Worm (Caenorhabditis elegans): Measurements from ENCODE around the gene sti-1.

DNA sequence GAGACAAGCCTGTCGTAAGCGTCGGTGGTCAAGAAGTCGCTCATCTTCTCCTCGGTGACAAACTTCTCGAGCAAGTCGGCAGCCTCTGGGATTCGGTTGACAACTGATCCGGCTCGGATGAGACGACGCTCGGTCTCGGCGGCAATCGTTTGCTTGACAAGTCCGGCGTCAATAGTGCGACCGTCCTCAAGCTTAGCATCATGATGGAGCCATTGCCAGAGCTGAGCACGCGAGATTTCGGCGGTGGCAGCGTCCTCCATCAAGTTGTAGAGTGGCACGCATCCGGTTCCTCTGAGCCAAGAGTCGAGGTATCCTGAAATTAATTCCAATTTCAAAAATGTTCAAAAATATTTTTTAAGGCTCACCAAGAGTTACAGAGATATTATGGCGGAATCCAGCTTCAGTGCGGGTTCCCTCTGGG is 48.8 kb upstream of the sti-1 start:
- TF ChIP-seq lir-3 (tag; optimal IDR thresholded peaks at IDR 0.05; ENCODE audit: poor library complexity) (peak; percentile 10), lsy-2 (tag; optimal IDR thresholded peaks at IDR 0.05) (no peak), unc-62 (GFP tag; optimal IDR thresholded peaks at IDR 0.05) (no peak), pag-3 (tag; optimal IDR thresholded peaks at IDR 0.05; ENCODE audit: borderline replicate concordance, insufficient read depth) (no peak), fos-1 (tag; optimal IDR thresholded peaks at IDR 0.05) (no peak)
